Worm (Caenorhabditis elegans): ENCODE data around the gene Y75B12B.11.

ce11 chrV:15156504-15156903 lies 34.6 kb upstream of the Y75B12B.11 start:
- no peak for TF ChIP-seq ztf-29 (GFP tag; IDR thresholded peaks at IDR 0.05)
- no peak for TF ChIP-seq flt-1 (GFP tag; IDR thresholded peaks at IDR 0.05)
- TF ChIP-seq ref-1 (GFP tag; conservative IDR thresholded peaks at IDR 0.05), result no peak
- no peak for TF ChIP-seq klf-2 (GFP tag; conservative IDR thresholded peaks at IDR 0.05)
- TF ChIP-seq ztf-23 (GFP tag; IDR thresholded peaks at IDR 0.05), result no peak
- TF ChIP-seq T22C8.4 (GFP tag; IDR thresholded peaks at IDR 0.05), result no peak
- no peak for TF ChIP-seq cog-1 (tag; optimal IDR thresholded peaks at IDR 0.05)

Data from whole organism, midembryonic.